Fruit fly (Drosophila melanogaster): Measurements from ENCODE around the gene Uvrag.

DNA sequence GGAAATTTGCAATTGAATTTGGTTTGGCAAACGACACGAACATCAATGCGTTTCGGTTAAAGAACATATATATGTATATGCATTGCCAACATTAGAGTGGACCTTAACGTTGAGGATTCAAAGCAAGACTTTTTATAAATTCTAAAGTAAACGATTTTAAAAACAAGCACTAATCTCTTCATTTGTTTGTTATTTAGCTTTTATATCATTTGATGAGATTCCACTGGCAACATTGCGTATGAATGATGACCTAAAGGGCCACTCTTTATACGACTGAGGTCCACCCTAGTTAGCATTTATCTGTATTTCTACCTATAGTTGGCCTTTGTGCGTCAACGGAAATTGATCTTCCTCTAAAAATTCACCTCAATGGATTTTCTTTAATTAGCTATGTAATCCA is 27.9 kb upstream of the Uvrag start:
- TF ChIP-seq CG8478 (optimal IDR thresholded peaks at IDR 0.05) (no peak), CTCF (optimal IDR thresholded peaks at IDR 0.05) (no peak)
